Worm (Caenorhabditis elegans) whole organism, dauer: ENCODE measurements around the gene math-37.
"Not testable (repeated sequence)": the region's sequence is repeated elsewhere in the genome, so short reads cannot be mapped to it uniquely, and the experiment has no call there.

ENCODE experiments used
- unc-62 ChIP-seq: sonication (generic microtip); optimal IDR thresholded peaks from 2 replicates; lab custom pipeline; 2017; ENCODE audit warnings: missing biosample characterization, missing genetic modification reagents, missing genetic modification characterization

math-37 gene

DNA sequence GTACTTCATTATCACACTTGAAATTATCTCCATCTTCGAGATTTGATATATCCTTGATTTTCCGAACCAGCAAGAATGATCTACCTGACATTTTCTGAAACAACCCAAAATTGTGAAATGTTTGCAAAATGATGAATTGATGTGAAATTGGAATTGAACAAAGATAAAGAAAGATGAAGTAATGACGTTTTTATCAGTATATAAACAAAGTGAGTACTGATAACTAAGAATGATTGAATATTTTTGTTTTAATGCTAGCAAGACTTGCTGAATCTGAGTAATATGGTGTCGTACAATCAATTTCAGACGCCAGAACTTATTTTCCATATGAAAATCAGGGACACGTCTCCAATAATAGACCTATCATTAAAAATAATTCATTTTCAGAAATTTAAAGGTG lies at the start of gene math-37:
math-37 (minus strand) TSS at position 101 of the 400 bp plus-strand sequence.
- TF ChIP-seq unc-62 = no peak

DNA sequence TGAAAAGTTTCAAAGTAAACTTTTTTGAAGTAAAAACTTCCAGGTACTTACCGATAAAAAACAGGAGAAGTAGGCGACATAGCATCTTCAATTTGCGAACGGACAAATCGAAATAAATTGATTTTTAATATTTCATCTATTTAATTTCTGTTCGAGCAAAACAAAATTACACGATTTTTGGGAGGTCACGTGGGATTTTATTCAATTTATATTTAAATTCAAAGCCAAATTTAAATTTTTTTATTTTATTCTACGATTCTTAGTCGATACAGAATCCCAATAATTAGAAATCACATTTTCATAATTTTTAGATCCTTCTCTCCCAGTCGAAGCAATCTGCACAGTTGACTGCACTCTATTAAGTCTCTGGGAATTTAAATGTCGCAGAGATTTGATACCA lies 48.1 kb upstream of the math-37 start, which contains the start of gene C33C12.12:
C33C12.12 (minus strand) TSS at position 101 of the 400 bp plus-strand sequence.
- TF ChIP-seq unc-62 = no peak

DNA sequence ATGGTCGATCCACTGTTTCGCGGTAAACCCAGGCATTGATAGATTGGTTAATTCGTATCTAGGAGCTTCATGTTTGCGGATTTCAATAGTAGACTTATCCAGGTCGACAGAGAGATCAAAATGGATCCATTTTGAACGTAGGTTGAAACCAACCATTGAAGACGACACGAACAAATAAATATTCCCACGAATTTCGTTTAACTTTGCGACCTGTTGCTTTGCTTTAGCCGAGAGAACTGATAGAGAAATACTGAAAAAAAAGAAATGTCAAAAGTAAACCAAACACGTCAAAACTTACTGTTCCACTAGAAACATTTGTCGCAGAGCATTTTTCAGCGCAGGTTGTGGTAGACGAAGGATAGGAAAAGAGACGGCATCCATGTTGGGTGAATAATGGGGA lies 46.4 kb upstream of the math-37 start, which contains the start of gene fbxb-38:
fbxb-38 (minus strand) TSS at position 390 of the 400 bp plus-strand sequence.
- no peak for TF ChIP-seq unc-62

DNA sequence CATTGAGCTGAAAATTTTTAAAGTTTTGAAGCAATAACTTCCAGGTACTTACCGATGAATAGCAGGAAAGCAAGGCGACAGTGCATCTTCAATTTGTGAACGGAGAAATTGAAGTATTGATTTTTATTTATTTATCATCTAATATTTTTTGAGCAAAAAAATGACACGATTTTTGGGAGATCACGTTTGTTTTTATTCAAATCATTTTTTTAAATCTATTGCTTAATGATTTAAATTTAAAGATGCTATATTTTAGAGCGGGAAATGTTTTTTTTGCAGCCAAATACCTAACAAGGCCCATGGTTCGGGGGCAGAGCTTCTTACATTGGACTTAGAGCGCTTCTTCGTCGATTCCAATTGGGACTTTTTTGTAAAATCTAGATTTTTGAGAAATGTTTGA lies 44.4 kb upstream of the math-37 start, which contains the start of gene C33C12.4:
C33C12.4 (minus strand) TSS at position 101 of the 400 bp plus-strand sequence.
- no peak for TF ChIP-seq unc-62

DNA sequence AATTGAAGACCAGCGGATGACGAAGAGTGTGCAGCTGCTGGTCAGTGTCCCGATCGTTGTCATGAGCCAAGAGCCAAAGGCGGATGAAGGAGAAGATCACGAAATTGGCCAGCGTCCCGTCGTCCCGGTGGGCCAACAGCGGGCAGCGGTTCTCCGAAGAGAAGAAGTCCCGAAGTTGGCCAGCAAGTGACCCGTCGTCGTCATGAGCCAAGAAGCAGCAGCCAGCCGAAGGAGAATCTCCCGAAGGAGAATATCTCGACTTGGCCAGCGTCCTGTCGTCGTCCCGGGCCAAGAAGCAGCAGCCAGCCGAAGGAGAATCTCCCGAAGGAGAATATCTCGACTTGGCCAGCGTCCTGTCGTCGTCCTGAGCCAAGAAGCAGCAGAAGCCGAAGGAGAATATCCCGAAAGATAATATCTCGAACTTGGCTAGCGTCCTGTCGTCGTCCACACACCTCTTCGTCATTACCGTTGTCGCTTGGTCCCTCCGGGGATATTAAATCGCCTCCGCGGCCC lies 41.4 kb upstream of the math-37 start, which contains the start of gene C33C12.11:
C33C12.11 (minus strand) TSS at position 463 of the 513 bp plus-strand sequence.
- TF ChIP-seq unc-62 = not testable (repeated sequence)

DNA sequence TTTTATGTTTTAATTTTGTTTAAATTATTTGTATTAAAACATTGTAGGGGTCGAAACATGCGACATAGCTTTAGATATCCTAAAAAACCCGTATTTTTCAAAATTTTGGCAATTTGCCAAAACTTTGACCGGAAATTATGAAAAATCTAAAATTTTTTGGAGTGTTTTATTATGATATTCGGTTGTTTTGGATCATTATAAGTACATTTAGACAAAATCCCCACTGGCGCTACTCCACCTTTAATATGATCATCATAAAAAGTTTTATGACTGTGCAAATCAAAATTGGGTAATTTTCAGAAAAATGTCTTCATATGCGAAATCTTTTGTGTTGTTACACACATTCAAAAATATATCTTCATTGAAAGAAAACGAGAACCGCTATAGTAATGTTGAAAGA lies 31.7 kb upstream of the math-37 start, which contains the start of gene math-18:
math-18 (plus strand) TSS at position 301 of the 400 bp plus-strand sequence.
- not testable (repeated sequence) for TF ChIP-seq unc-62

DNA sequence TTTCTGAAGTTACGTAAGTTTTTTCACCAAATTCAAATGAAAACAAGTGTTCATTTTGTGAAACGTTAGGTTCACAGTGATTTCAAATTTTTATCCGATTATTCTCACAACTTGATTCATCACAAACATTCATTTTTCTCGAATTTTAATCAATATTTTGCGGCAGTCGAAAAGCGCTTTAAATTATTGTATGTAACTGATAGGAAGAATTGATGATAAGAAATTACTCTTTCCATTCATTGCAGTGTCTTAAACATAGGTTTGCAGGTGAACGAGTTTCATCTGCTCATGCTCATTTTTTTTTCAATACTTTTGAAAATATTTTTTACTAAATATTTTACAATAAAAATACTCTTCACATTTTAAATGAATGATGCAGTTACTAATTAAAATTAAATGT lies 30.5 kb upstream of the math-37 start:
- TF ChIP-seq unc-62 = no peak

DNA sequence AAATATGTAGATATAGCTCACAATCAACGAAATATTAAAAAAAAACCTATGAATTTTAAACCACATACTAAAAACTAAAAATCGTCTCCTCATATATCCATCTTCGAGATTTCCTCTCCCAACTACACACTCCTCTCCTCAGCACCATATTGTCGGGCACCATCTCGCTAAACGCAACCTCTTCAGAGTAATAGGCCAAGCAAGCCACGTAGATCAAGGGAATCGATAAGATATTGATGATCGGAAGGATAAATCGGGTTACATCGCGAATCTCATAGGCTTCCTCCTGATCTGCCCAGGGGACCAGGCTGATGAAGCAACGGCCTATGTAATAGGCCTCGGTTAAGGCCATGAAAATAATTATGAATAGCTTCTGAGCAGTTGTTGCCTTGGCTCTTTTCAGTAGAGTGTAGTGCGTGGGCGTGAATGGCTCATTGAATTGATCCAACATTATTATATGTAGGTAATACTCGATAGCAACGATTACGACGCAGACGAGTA lies 28.5 kb upstream of the math-37 start, which contains the start of the genes C40A11.7 and C40A11.8:
C40A11.7 (minus strand) TSS at position 101 of the 501 bp plus-strand sequence.
C40A11.8 (minus strand) TSS at position 451 of the 501 bp plus-strand sequence.
- TF ChIP-seq unc-62 = no peak

DNA sequence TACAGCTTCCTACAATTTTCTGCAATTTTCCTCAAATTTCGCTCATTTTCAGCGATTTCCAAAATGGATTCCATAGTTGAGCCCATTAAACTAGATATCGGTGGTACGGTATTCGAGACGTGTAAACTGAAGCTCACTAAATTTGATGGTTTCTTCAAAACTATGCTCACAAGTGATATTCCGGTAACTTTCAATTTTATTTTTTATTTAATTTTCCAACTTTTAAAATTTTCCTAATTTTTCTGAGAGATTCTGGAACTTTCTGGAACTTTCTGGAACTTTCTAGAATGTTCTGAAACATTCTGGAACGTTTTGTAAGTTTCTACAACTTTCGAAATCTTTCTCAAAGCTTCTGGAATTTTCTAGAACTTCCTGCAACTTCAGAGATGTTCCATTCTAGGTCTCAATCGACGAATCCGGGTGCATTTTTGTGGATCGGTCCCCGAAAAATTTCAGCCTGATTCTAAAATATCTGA lies 24.9 kb upstream of the math-37 start, which contains the start of gene C40A11.2:
C40A11.2 (plus strand) TSS at position 51 of the 476 bp plus-strand sequence.
- TF ChIP-seq unc-62 = no peak

DNA sequence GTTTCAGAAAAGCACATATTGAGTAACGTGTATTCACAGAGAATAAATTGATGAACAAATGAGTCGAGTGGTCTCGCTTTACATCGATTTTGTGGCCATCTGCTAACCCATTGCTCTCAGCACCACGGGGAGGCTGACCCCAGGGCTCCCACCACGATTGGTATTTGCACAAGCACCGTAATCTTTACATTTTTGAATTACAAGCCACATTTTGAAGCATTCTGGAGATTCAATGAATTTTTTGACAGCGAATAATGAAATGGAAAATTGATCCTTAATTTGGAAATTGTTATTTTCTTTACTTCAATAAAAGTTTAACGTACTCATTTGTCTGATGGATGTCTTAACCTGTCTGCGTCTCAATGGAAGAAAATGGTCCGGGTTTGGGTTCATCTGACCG lies 23.6 kb upstream of the math-37 start, which contains the start of gene C40A11.6:
C40A11.6 (minus strand) TSS at position 101 of the 400 bp plus-strand sequence.
- TF ChIP-seq unc-62 = no peak

DNA sequence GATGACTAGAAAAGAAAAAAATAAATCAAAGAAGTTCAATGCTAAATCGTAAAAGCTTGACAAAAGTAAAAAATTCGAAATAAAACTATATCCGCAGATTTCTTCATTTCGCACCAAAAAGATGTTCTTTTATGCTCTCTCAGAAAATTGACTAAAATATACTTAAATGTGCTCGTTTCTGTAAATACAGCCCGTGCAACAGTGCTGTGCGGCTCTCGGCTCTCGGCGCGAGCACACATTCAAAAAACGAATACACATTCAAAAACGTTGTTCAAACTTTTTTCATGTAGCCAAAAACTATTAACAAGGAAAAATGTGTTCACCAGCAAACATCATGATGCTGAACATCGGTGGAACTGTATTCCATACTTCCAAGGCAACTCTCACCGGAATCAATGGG lies 18.8 kb upstream of the math-37 start, which contains the start of gene C40A11.3:
C40A11.3 (plus strand) TSS at position 301 of the 400 bp plus-strand sequence.
- TF ChIP-seq unc-62 = no peak

DNA sequence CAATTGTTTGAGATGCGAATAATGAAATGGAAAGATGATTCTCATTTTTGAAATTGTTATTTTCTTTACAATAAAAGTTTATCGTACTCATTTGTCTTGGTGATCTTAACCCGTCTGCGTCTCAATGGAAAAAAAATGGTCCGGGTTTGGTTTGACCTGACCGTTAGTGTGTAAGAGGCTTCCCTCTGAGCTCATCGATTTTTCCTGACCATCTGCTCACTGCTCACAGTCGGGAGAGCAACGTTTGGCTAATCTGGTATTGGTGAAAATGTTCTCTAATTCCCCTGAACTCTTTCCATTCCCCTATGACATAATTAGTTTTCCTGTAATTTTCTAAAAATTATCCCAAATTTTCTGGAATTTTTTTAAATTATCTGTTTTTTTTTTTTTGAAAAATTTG lies 16.9 kb upstream of the math-37 start:
- TF ChIP-seq unc-62 = no peak

DNA sequence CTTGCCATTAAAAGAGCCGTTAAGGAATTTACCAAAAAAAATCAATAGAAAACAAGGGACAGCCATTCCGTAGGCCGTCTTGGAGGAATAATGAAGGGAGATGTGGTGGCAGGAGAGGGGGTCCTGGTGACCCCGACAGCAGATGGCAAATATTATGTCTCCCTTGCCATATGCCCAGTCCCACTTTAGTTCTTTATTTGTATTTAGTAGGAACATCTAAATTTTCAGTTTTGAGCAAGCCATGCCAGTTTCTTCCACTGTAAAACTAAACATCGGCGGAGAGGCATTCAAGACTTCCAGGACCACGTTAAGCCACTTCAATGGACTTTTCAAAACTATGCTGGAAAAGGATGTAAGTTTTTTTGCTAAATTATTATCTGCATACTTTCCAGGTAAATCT lies 15.2 kb upstream of the math-37 start, which contains the start of gene C40A11.4:
C40A11.4 (plus strand) TSS at position 188 of the 400 bp plus-strand sequence.
- no peak for TF ChIP-seq unc-62

DNA sequence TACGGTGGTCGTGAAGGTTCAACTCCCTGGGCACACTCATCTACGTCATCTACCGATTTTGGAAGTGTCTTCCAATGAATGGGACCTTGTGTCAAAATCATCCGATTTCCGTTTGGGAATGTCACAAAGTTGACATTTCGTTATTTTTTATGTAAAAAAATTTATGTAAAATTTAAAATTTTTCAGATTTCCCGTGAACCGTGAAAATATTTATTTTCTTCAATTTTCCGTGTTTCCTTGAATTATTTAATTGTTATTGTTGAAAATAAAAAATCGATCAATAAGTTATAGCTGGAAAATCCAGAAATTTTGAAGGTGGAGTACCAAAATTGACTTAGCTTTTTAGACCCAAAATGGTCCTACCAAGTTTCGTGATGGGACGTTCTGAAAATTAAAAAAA lies 13.6 kb upstream of the math-37 start, which contains the start of gene hpo-7:
hpo-7 (minus strand) TSS at position 101 of the 400 bp plus-strand sequence.
- TF ChIP-seq unc-62 = no peak

DNA sequence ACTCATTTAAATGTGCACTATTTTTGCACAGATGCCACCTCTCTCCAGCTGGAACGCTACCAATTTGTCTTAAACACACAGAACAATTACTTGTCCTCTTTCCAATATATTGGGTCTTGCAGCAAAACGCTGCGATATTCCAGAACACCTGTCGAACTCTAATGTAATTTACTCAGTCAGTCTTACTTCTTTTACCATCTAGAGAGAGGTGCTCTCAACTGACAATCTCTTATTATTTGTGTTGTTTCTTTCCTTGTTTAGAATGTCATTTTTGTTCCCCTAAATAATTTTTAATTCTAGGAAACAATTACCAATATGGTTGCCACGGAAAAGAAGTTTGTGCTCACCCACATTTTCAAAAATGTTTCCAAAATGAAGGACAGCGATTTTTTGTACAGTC lies 8.8 kb upstream of the math-37 start, which contains the start of gene sdz-28:
sdz-28 (plus strand) TSS at position 301 of the 400 bp plus-strand sequence.
- TF ChIP-seq unc-62 = no peak

DNA sequence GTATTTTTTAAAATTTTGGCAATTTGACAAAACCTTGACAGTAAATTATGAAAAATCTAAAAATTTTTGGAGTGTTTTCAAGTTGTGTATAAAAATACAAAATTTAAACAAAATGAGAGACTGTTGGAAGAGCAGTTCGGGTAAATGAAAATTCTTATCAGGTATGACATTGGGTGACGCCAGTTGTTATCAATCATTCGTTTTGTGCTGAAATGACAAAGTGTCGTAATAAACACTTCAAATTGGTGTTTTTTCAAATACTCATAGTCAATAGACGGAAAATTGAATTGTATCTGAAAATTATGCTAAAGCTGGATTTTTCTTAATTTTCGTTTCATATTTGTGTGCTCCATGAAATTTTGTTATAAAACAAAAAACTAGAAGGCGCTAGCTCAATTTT lies 771 bp upstream of the math-37 start:
- no peak for TF ChIP-seq unc-62

DNA sequence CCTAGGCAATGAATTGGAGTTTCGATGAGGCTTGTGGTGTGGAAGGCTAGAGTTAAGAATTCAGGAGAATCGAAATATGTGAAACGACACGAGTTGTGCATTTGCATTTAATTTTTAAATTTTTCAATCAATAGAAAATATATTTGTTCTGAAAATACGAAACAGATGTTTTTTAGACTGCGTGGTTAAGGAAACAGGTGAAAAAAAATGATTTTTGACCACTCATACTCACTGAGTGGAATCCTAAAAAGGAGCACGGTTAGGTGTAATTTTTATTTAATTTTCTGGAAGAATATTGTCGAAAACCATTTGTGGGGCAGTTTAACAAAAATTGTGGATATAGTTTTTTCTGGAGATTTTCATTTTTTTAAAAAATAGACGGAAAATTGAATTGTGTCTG lies 5.2 kb downstream of the math-37 start, which contains the start of gene srh-195:
srh-195 (minus strand) TSS at position 101 of the 400 bp plus-strand sequence.
- no peak for TF ChIP-seq unc-62
